Fruit fly (Drosophila melanogaster) whole organism, wandering third instar larva: Measurements from ENCODE around the gene CG14606.

Experiments used
- Abd-B ChIP-seq: fragments of >200 bp; optimal IDR thresholded peaks from 2 replicates; lab custom pipeline; 2017; ENCODE audit warnings: missing biosample characterization, missing genetic modification characterization
- CG32264 ChIP-seq: fragments of 200-800 bp; sonication (Bioruptor generic); optimal IDR thresholded peaks from 2 replicates; lab custom pipeline; 2016; ENCODE audit warnings: missing biosample characterization, missing genetic modification characterization
- CrebA ChIP-seq: fragments of 200-800 bp; sonication (Bioruptor generic); optimal IDR thresholded peaks from 2 replicates; lab custom pipeline; 2016; ENCODE audit warnings: missing biosample characterization, mild to moderate bottlenecking, missing genetic modification characterization, borderline replicate concordance
- Dfd ChIP-seq: fragments of >200 bp; optimal IDR thresholded peaks from 2 replicates; lab custom pipeline; 2017; ENCODE audit warnings: missing biosample characterization, missing genetic modification characterization
- Dif ChIP-seq: fragments of 200-275, 200-300 bp; sonication (Bioruptor generic); optimal IDR thresholded peaks from 2 replicates; lab custom pipeline; 2018; ENCODE audit warnings: missing biosample characterization, missing genetic modification characterization; ENCODE audit not compliant: partially characterized antibody
- GATAd ChIP-seq: sonication (Bioruptor generic); optimal IDR thresholded peaks from 2 replicates; lab custom pipeline; 2016; ENCODE audit warnings: missing biosample characterization, missing genetic modification characterization
- HLH106 ChIP-seq: fragments of 200-800 bp; optimal IDR thresholded peaks from 3 replicates; lab custom pipeline; 2019; ENCODE audit warnings: missing biosample characterization, mild to moderate bottlenecking, missing genetic modification characterization, moderate library complexity
- Hnf4 ChIP-seq: fragments of 200-800 bp; sonication (Bioruptor generic); optimal IDR thresholded peaks from 2 replicates; lab custom pipeline; 2016; ENCODE audit warnings: missing biosample characterization, mild to moderate bottlenecking, missing genetic modification characterization
- Hr78 ChIP-seq: fragments of >200 bp; optimal IDR thresholded peaks from 2 replicates; lab custom pipeline; 2017; ENCODE audit warnings: missing biosample characterization, missing genetic modification characterization
- Hr83 ChIP-seq: fragments of 200-300 bp; sonication (Bioruptor generic); optimal IDR thresholded peaks from 2 replicates; lab custom pipeline; 2016; ENCODE audit warnings: missing biosample characterization, mild to moderate bottlenecking, missing genetic modification characterization, moderate library complexity; ENCODE audit not compliant: poor library complexity, severe bottlenecking
- Jra ChIP-seq: sonication (Bioruptor generic); optimal IDR thresholded peaks from 2 replicates; lab custom pipeline; 2016; ENCODE audit warnings: missing biosample characterization, missing genetic modification characterization
- Mio ChIP-seq: sonication (Bioruptor generic); optimal IDR thresholded peaks from 2 replicates; lab custom pipeline; 2016; ENCODE audit warnings: missing biosample characterization, missing genetic modification characterization
- Myc ChIP-seq: fragments of >200 bp; optimal IDR thresholded peaks from 2 replicates; lab custom pipeline; 2017
- N ChIP-seq: fragments of >200 bp; optimal IDR thresholded peaks from 2 replicates; lab custom pipeline; 2018; ENCODE audit warnings: missing biosample characterization, missing external identifiers, missing genetic modification characterization
- Rel ChIP-seq, 2 experiments: fragments of 200-800 bp; sonication (Bioruptor generic) in 1 of 2; optimal IDR thresholded peaks; 2 replicates in 1 of 2; 3 replicates in 1 of 2; lab custom pipeline; 2016 to 2019; ENCODE audit warnings: mild to moderate bottlenecking in 2 of 2, missing biosample characterization in 2 of 2, missing genetic modification characterization in 2 of 2, moderate library complexity in 1 of 2
- Sp1 ChIP-seq: fragments of 200-800 bp; sonication (Bioruptor generic); optimal IDR thresholded peaks from 3 replicates; lab custom pipeline; 2019; ENCODE audit warnings: missing biosample characterization, mild to moderate bottlenecking, missing genetic modification characterization, moderate library complexity
- Vsx2 ChIP-seq: fragments of 200-300, 225-300 bp; sonication (Bioruptor generic); optimal IDR thresholded peaks from 2 replicates; lab custom pipeline; 2018; ENCODE audit warnings: missing biosample characterization, missing genetic modification characterization; ENCODE audit not compliant: partially characterized antibody
- br ChIP-seq: fragments of 200-800 bp; sonication (Bioruptor generic); optimal IDR thresholded peaks from 2 replicates; lab custom pipeline; 2016; ENCODE audit warnings: missing biosample characterization, missing genetic modification characterization
- brk ChIP-seq: fragments of 200-800 bp; sonication (Bioruptor generic); optimal IDR thresholded peaks from 2 replicates; lab custom pipeline; 2016; ENCODE audit warnings: missing biosample characterization, mild to moderate bottlenecking, missing genetic modification characterization
- dl ChIP-seq, 2 experiments: fragments of 175-275, 200-275 bp in 1 of 2; fragments of 200-275 bp in 1 of 2; sonication (Bioruptor generic); optimal IDR thresholded peaks; lab custom pipeline; 2018; ENCODE audit warnings: mild to moderate bottlenecking in 2 of 2, missing biosample characterization in 2 of 2, missing genetic modification characterization in 2 of 2, moderate library complexity in 2 of 2; ENCODE audit not compliant: partially characterized antibody in 2 of 2, insufficient read depth in 1 of 2
- dmrt93B ChIP-seq: fragments of 200-800 bp; sonication (Bioruptor generic); optimal IDR thresholded peaks from 2 replicates; lab custom pipeline; 2018; ENCODE audit warnings: missing biosample characterization, mild to moderate bottlenecking, missing genetic modification characterization
- dsf ChIP-seq: sonication (Bioruptor generic); optimal IDR thresholded peaks from 2 replicates; lab custom pipeline; 2016; ENCODE audit warnings: missing biosample characterization, missing genetic modification characterization, borderline replicate concordance
- ey ChIP-seq: fragments of 200-800 bp; sonication (Bioruptor generic); optimal IDR thresholded peaks from 2 replicates; lab custom pipeline; 2016; ENCODE audit warnings: missing biosample characterization, missing genetic modification characterization
- foxo ChIP-seq, 2 experiments: fragments of 200-800 bp; sonication (Bioruptor generic); optimal IDR thresholded peaks; 2 replicates in 1 of 2; 3 replicates in 1 of 2; lab custom pipeline; 2016 to 2017; ENCODE audit warnings: missing biosample characterization in 2 of 2, missing genetic modification characterization in 2 of 2
- fru ChIP-seq: fragments of 200-800 bp; sonication (Bioruptor generic); optimal IDR thresholded peaks from 3 replicates; lab custom pipeline; 2016; ENCODE audit warnings: missing biosample characterization, mild to moderate bottlenecking, missing genetic modification characterization
- h ChIP-seq: fragments of 200-800 bp; sonication (Bioruptor generic); optimal IDR thresholded peaks from 3 replicates; lab custom pipeline; 2016; ENCODE audit warnings: missing biosample characterization, mild to moderate bottlenecking, missing genetic modification characterization
- lola ChIP-seq: fragments of >200 bp; optimal IDR thresholded peaks from 2 replicates; lab custom pipeline; 2017; ENCODE audit warnings: missing biosample characterization, missing genetic modification characterization
- pan ChIP-seq: fragments of >200 bp; optimal IDR thresholded peaks from 2 replicates; lab custom pipeline; 2017
- psq ChIP-seq: fragments of 200-800 bp; sonication (Bioruptor generic); optimal IDR thresholded peaks from 3 replicates; lab custom pipeline; 2017; ENCODE audit warnings: missing biosample characterization, mild to moderate bottlenecking, missing genetic modification characterization, moderate library complexity
- sage ChIP-seq: fragments of 200-800 bp; sonication (Bioruptor generic); optimal IDR thresholded peaks from 2 replicates; lab custom pipeline; 2016; ENCODE audit warnings: missing biosample characterization, mild to moderate bottlenecking, missing genetic modification characterization
- sv ChIP-seq: fragments of 200-800 bp; sonication (Bioruptor generic); optimal IDR thresholded peaks from 3 replicates; lab custom pipeline; 2016; ENCODE audit warnings: missing biosample characterization, missing genetic modification characterization
- tai ChIP-seq: sonication (Bioruptor generic); optimal IDR thresholded peaks from 2 replicates; lab custom pipeline; 2016; ENCODE audit warnings: missing biosample characterization, missing genetic modification characterization
- usp ChIP-seq: fragments of >200 bp; optimal IDR thresholded peaks from 2 replicates; lab custom pipeline; 2017; ENCODE audit warnings: missing biosample characterization, missing genetic modification characterization
- woc ChIP-seq: sonication (Bioruptor generic); optimal IDR thresholded peaks from 2 replicates; lab custom pipeline; 2016; ENCODE audit warnings: missing biosample characterization, mild to moderate bottlenecking, missing genetic modification characterization

The CG14606 gene

dm6 chr3R:7199849-7200248 is 17.0 kb downstream of the CG14606 start:
- TF ChIP-seq Rel (GFP tag; optimal IDR thresholded peaks at IDR 0.05; lab: Kevin White, UChicago), result no peak
- no peak for TF ChIP-seq Rel (tag; optimal IDR thresholded peaks at IDR 0.05; lab: Kevin White, UChicago)
- no peak for TF ChIP-seq ey (GFP tag; lab: Kevin White, UChicago)
- no peak for TF ChIP-seq sv (GFP tag; lab: Kevin White, UChicago)
- TF ChIP-seq N, result peak; percentile 76
- no peak for TF ChIP-seq Hr83 (GFP tag; lab: Kevin White, UChicago)
- TF ChIP-seq dmrt93B, result no peak
- no peak for TF ChIP-seq dsf (GFP tag; lab: Kevin White, UChicago)
- no peak for TF ChIP-seq CrebA (GFP tag; lab: Kevin White, UChicago)
- no peak for TF ChIP-seq brk
- no peak for TF ChIP-seq Abd-B (GFP tag; lab: Kevin White, UChicago)
- peak; percentile 54 for TF ChIP-seq Dif (GFP tag; lab: Kevin White, UChicago)
- peak; percentile 81 for TF ChIP-seq Vsx2 (GFP tag; lab: Kevin White, UChicago)
- no peak for TF ChIP-seq foxo (GFP tag; optimal IDR thresholded peaks at IDR 0.05; lab: Kevin White, UChicago)
- TF ChIP-seq CG32264 (GFP tag; lab: Kevin White, UChicago), result no peak
- no peak for TF ChIP-seq Sp1 (GFP tag; lab: Kevin White, UChicago)
- no peak for TF ChIP-seq pan (lab: Kevin White, UChicago)
- TF ChIP-seq psq (GFP tag; lab: Kevin White, UChicago), result no peak
- no peak for TF ChIP-seq h
- peak; percentile 7 for TF ChIP-seq lola (GFP tag; lab: Kevin White, UChicago)
- no peak for TF ChIP-seq Hr78 (GFP tag; lab: Kevin White, UChicago)
- no peak for TF ChIP-seq Mio (GFP tag; lab: Kevin White, UChicago)
- TF ChIP-seq Myc, result peak; percentile 90
- no peak for TF ChIP-seq GATAd (GFP tag; lab: Kevin White, UChicago)
- no peak for TF ChIP-seq HLH106 (tag; lab: Kevin White, UChicago)
- TF ChIP-seq Jra (GFP tag; lab: Kevin White, UChicago), result no peak
- TF ChIP-seq dl (GFP tag; optimal IDR thresholded peaks at IDR 0.05; lab: Kevin White, UChicago; ENCODE audit: insufficient read depth in 1 of 2, partially characterized antibody in 2 of 2), result peak in 1 of 2 experiments; percentile 31
- no peak for TF ChIP-seq usp
- no peak for TF ChIP-seq Hnf4

dm6 chr3R:7188697-7189096 is 28.2 kb downstream of the CG14606 start:
- TF ChIP-seq br (GFP tag; lab: Kevin White, UChicago) (no peak), fru (GFP tag; lab: Kevin White, UChicago) (no peak), dl (GFP tag; optimal IDR thresholded peaks at IDR 0.05; lab: Kevin White, UChicago; ENCODE audit: insufficient read depth in 1 of 2, partially characterized antibody in 2 of 2) (no peak), Hnf4 (no peak), Dfd (GFP tag; lab: Kevin White, UChicago) (no peak), Hr83 (GFP tag; lab: Kevin White, UChicago) (no peak), N (no peak), tai (GFP tag; lab: Kevin White, UChicago) (no peak), sage (no peak), ey (GFP tag; lab: Kevin White, UChicago) (no peak), psq (GFP tag; lab: Kevin White, UChicago) (no peak)

dm6 chr3R:7187989-7188388 is 28.9 kb downstream of the CG14606 start:
- TF ChIP-seq Hr83 (GFP tag; lab: Kevin White, UChicago) (no peak), woc (GFP tag; lab: Kevin White, UChicago) (no peak), Dfd (GFP tag; lab: Kevin White, UChicago) (no peak), CG32264 (GFP tag; lab: Kevin White, UChicago) (no peak), tai (GFP tag; lab: Kevin White, UChicago) (no peak), Mio (GFP tag; lab: Kevin White, UChicago) (no peak), dsf (GFP tag; lab: Kevin White, UChicago) (no peak), sage (no peak), brk (no peak)
